Worm (Caenorhabditis elegans): ENCODE results near the gene T17A3.12.

DNA sequence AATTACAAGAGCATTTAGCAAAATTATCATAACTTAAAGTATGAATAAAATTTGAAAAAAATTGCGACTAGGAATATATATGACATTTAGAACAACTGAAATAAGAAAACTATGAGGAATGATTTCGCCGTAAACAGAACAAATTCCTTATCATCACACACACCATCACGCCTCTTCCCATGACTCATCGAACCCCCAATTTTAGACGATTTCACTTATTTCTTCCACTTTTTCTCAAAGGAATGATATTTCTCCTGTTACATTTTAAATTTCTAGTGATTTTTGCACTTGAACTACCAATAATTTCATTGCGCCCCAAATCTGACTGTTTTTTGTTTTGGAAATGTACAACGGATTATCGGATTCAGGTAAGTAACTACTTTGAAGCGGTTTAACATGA is 11.7 kb upstream of the T17A3.12 start, which contains the start of the genes zig-13 and ver-1:
- TF ChIP-seq tlp-1 (tag; optimal IDR thresholded peaks at IDR 0.05) (no peak), jun-1 (tag; optimal IDR thresholded peaks at IDR 0.05) (no peak), ces-1 (GFP tag; optimal IDR thresholded peaks at IDR 0.05) (no peak), nhr-77 (tag; optimal IDR thresholded peaks at IDR 0.05) (no peak), nhr-84 (tag; optimal IDR thresholded peaks at IDR 0.05) (no peak), C04F5.9 (tag; optimal IDR thresholded peaks at IDR 0.05) (no peak), nhr-76 (tag; optimal IDR thresholded peaks at IDR 0.05) (no peak), lin-15B (tag; optimal IDR thresholded peaks at IDR 0.05) (no peak)

Measured in whole organism, L1 larva.